Worm (Caenorhabditis elegans) whole organism, young adult: ENCODE results near the gene C05D2.8.

ENCODE experiments used
- B0035.1 ChIP-seq: sonication (generic microtip); optimal IDR thresholded peaks from 2 replicates; lab custom pipeline; 2016; ENCODE audit warnings: missing genetic modification characterization, mild to moderate bottlenecking, missing compliant biosample characterization, missing genotype, missing genetic modification reagents
- B0336.3 ChIP-seq: fragments of 200-800 bp; sonication (Bioruptor generic); IDR thresholded peaks from 2 replicates; pipeline ENCODE4 v1.3.6; 2022; ENCODE audit warnings: missing genetic modification characterization, missing compliant biosample characterization
- C06A6.2 ChIP-seq: fragments of 200-800 bp; sonication (Bioruptor generic); conservative IDR thresholded peaks from 2 replicates; pipeline ENCODE4 v1.3.6; 2022; ENCODE audit warnings: missing genetic modification characterization, missing compliant biosample characterization
- C17E4.6 ChIP-seq: fragments of 200-800 bp; sonication (Bioruptor generic); IDR thresholded peaks from 2 replicates; pipeline ENCODE4 v1.3.6; 2022; ENCODE audit warnings: missing genetic modification reagents, missing genetic modification characterization, missing compliant biosample characterization
- F10E7.11 ChIP-seq: sonication (generic microtip); optimal IDR thresholded peaks from 2 replicates; lab custom pipeline; 2017; ENCODE audit warnings: mild to moderate bottlenecking, missing genetic modification characterization, moderate library complexity, missing compliant biosample characterization
- F22D6.2 ChIP-seq: sonication (generic microtip); optimal IDR thresholded peaks from 2 replicates; lab custom pipeline; 2016; ENCODE audit warnings: mild to moderate bottlenecking, missing genetic modification characterization, missing compliant biosample characterization
- F39B2.1 ChIP-seq: fragments of 200-800 bp; sonication (Bioruptor generic); IDR thresholded peaks from 2 replicates; pipeline ENCODE4 v1.3.6; 2022; ENCODE audit warnings: missing genetic modification reagents, missing genetic modification characterization, missing compliant biosample characterization
- F57A8.1 ChIP-seq: fragments of 200-800 bp; sonication (Bioruptor generic); optimal IDR thresholded peaks from 2 replicates; lab custom pipeline; 2018; ENCODE audit warnings: mild to moderate bottlenecking, missing genetic modification characterization, moderate library complexity, missing compliant biosample characterization
- F57C9.4 ChIP-seq: sonication (generic microtip); optimal IDR thresholded peaks from 2 replicates; lab custom pipeline; 2017; ENCODE audit warnings: mild to moderate bottlenecking, missing genetic modification characterization, missing compliant biosample characterization
- K11D2.4 ChIP-seq: fragments of 200-800 bp; sonication (Bioruptor generic); IDR thresholded peaks from 2 replicates; pipeline ENCODE4 v1.3.6; 2022; ENCODE audit warnings: missing genetic modification reagents, missing genetic modification characterization, missing compliant biosample characterization
- K12H6.12 ChIP-seq: fragments of 200-800 bp; sonication (Bioruptor generic); optimal IDR thresholded peaks from 2 replicates; lab custom pipeline; 2018; ENCODE audit warnings: mild to moderate bottlenecking, missing genetic modification characterization, missing compliant biosample characterization
- T26A5.8 ChIP-seq: sonication (generic microtip); optimal IDR thresholded peaks from 2 replicates; lab custom pipeline; 2016; ENCODE audit warnings: missing genetic modification characterization, missing compliant biosample characterization
- Y56A3A.18 ChIP-seq: fragments of 200-800 bp; sonication (Bioruptor generic); IDR thresholded peaks from 2 replicates; pipeline ENCODE4 v1.3.6; 2022; ENCODE audit warnings: missing genetic modification reagents, missing genetic modification characterization, missing compliant biosample characterization
- Y95B8A.8 ChIP-seq: fragments of 200-800 bp; sonication (Bioruptor generic); IDR thresholded peaks from 2 replicates; pipeline ENCODE4 v1.3.6; 2022; ENCODE audit warnings: missing genetic modification reagents, missing genetic modification characterization, missing compliant biosample characterization
- ZK185.1 ChIP-seq: sonication (generic microtip); optimal IDR thresholded peaks from 2 replicates; lab custom pipeline; 2016; ENCODE audit warnings: mild to moderate bottlenecking, missing genetic modification characterization, missing compliant biosample characterization; ENCODE audit not compliant: poor library complexity, severe bottlenecking
- aptf-3 ChIP-seq: fragments of 200-800 bp; sonication (Bioruptor generic); IDR thresholded peaks from 2 replicates; pipeline ENCODE4 v1.3.6; 2022; ENCODE audit warnings: missing genetic modification characterization, missing compliant biosample characterization
- atf-7 ChIP-seq: sonication (generic microtip); optimal IDR thresholded peaks from 2 replicates; lab custom pipeline; 2017; ENCODE audit warnings: mild to moderate bottlenecking, missing genetic modification characterization, missing compliant biosample characterization
- athp-1 ChIP-seq: sonication (generic microtip); optimal IDR thresholded peaks from 2 replicates; lab custom pipeline; 2017; ENCODE audit warnings: mild to moderate bottlenecking, missing genetic modification characterization, missing compliant biosample characterization
- bed-1 ChIP-seq: fragments of 200-800 bp; sonication (Bioruptor generic); IDR thresholded peaks from 2 replicates; pipeline ENCODE4 v1.3.6; 2022; ENCODE audit warnings: missing genetic modification reagents, missing genetic modification characterization, missing compliant biosample characterization
- bed-2 ChIP-seq: fragments of 200-800 bp; sonication (Bioruptor generic); IDR thresholded peaks from 2 replicates; pipeline ENCODE4 v1.3.6; 2022; ENCODE audit warnings: missing genetic modification reagents, missing genetic modification characterization, missing compliant biosample characterization
- cebp-1 ChIP-seq, 2 experiments: fragments of 200-800 bp in 1 of 2; sonication (Bioruptor generic) in 1 of 2; sonication (generic microtip) in 1 of 2; IDR thresholded peaks in 1 of 2; optimal IDR thresholded peaks in 1 of 2; 2 replicates each; pipeline versions ENCODE4 v1.3.6 to Lab custom; 2017 to 2022; ENCODE audit warnings: missing compliant biosample characterization in 2 of 2, missing genetic modification characterization in 2 of 2, mild to moderate bottlenecking in 1 of 2, missing genetic modification reagents in 1 of 2, moderate library complexity in 1 of 2
- ceh-100 ChIP-seq: fragments of 200-800 bp; sonication (Bioruptor generic); IDR thresholded peaks from 2 replicates; pipeline ENCODE4 v1.3.6; 2022; ENCODE audit warnings: missing genetic modification reagents, missing genetic modification characterization, missing compliant biosample characterization
- ceh-40 ChIP-seq: fragments of 200-800 bp; sonication (Bioruptor generic); IDR thresholded peaks from 2 replicates; pipeline ENCODE4 v1.3.6; 2022; ENCODE audit warnings: missing genetic modification characterization, missing compliant biosample characterization
- ceh-91 ChIP-seq: fragments of 200-800 bp; sonication (Bioruptor generic); IDR thresholded peaks from 2 replicates; pipeline ENCODE4 v1.3.6; 2022; ENCODE audit warnings: missing genetic modification reagents, missing genetic modification characterization, missing compliant biosample characterization
- dpl-1 ChIP-seq: fragments of 150-350 bp; optimal IDR thresholded peaks from 2 replicates; lab custom pipeline; 2014; ENCODE audit warnings: missing biosample characterization, missing genetic modification reagents, missing genetic modification characterization
- ekl-4 ChIP-seq: fragments of 200-800 bp; sonication (Bioruptor generic); IDR thresholded peaks from 2 replicates; pipeline ENCODE4 v1.3.6; 2022; ENCODE audit warnings: missing genetic modification reagents, missing genetic modification characterization, missing compliant biosample characterization
- ets-4 ChIP-seq: fragments of 200-800 bp; sonication (Bioruptor generic); optimal IDR thresholded peaks from 2 replicates; lab custom pipeline; 2018; ENCODE audit warnings: mild to moderate bottlenecking, missing genetic modification characterization, missing compliant biosample characterization
- gei-17 ChIP-seq: fragments of 200-800 bp; sonication (Bioruptor generic); optimal IDR thresholded peaks from 2 replicates; lab custom pipeline; 2018; ENCODE audit warnings: mild to moderate bottlenecking, missing genetic modification characterization, missing compliant biosample characterization
- hlh-26 ChIP-seq: fragments of 200-800 bp; sonication (Bioruptor generic); conservative IDR thresholded peaks from 2 replicates; pipeline ENCODE4 v1.3.6; 2022; ENCODE audit warnings: missing genetic modification reagents, missing genetic modification characterization, missing compliant biosample characterization
- lir-1 ChIP-seq: fragments of 200-800 bp; sonication (Bioruptor generic); conservative IDR thresholded peaks from 2 replicates; pipeline ENCODE4 v1.3.6; 2022; ENCODE audit warnings: missing genetic modification reagents, missing genetic modification characterization, missing compliant biosample characterization
- madf-6 ChIP-seq: fragments of 200-800 bp; sonication (Bioruptor generic); IDR thresholded peaks from 2 replicates; pipeline ENCODE4 v1.3.6; 2022; ENCODE audit warnings: missing genetic modification reagents, missing genetic modification characterization, missing compliant biosample characterization
- mel-28 ChIP-seq: sonication (generic microtip); optimal IDR thresholded peaks from 2 replicates; lab custom pipeline; 2016; ENCODE audit warnings: borderline replicate concordance, mild to moderate bottlenecking, missing genetic modification characterization, missing compliant biosample characterization
- mxl-1 ChIP-seq: sonication (generic microtip); optimal IDR thresholded peaks from 2 replicates; lab custom pipeline; 2016; ENCODE audit warnings: missing genetic modification characterization, missing compliant biosample characterization
- nfyb-1 ChIP-seq: fragments of 200-800 bp; sonication (Bioruptor generic); IDR thresholded peaks from 2 replicates; pipeline ENCODE4 v1.3.6; 2022; ENCODE audit warnings: missing genetic modification reagents, missing genetic modification characterization, missing compliant biosample characterization
- nhr-120 ChIP-seq: fragments of 200-800 bp; sonication (Bioruptor generic); IDR thresholded peaks from 2 replicates; pipeline ENCODE4 v1.3.6; 2022; ENCODE audit warnings: missing genetic modification characterization, missing compliant biosample characterization
- nhr-27 ChIP-seq: fragments of 200-800 bp; sonication (Bioruptor generic); optimal IDR thresholded peaks from 2 replicates; lab custom pipeline; 2018; ENCODE audit warnings: mild to moderate bottlenecking, missing genetic modification characterization, moderate library complexity, missing compliant biosample characterization
- pha-4 ChIP-seq: fragments of 150-350 bp; sonication (generic microtip); optimal IDR thresholded peaks from 2 replicates; lab custom pipeline; 2014; ENCODE audit warnings: missing biosample characterization, missing genetic modification reagents, missing genetic modification characterization
- rpc-1 ChIP-seq, 2 experiments: fragments of 150-350 bp in 1 of 2; sonication (generic microtip) in 1 of 2; optimal IDR thresholded peaks; 2 replicates each; lab custom pipeline; 2014 to 2018; ENCODE audit warnings: missing biosample characterization in 1 of 2, missing genetic modification characterization in 1 of 2, missing genetic modification reagents in 1 of 2, missing genotype in 1 of 2
- sea-2 ChIP-seq: fragments of 200-800 bp; sonication (Bioruptor generic); IDR thresholded peaks from 2 replicates; pipeline ENCODE4 v1.3.6; 2022; ENCODE audit warnings: missing genetic modification characterization, missing compliant biosample characterization
- snpc-1.3 ChIP-seq: sonication (generic microtip); optimal IDR thresholded peaks from 2 replicates; lab custom pipeline; 2017; ENCODE audit warnings: missing genetic modification characterization, mild to moderate bottlenecking, missing compliant biosample characterization, antibody characterized with exemption, moderate library complexity, missing genotype, missing genetic modification reagents; ENCODE audit not compliant: insufficient read depth
- snpc-3.4 ChIP-seq: sonication (generic microtip); optimal IDR thresholded peaks from 2 replicates; lab custom pipeline; 2017; ENCODE audit warnings: missing genetic modification characterization, mild to moderate bottlenecking, missing compliant biosample characterization, antibody characterized with exemption, moderate library complexity, missing genotype, missing genetic modification reagents
- xnd-1 ChIP-seq: sonication (generic microtip); optimal IDR thresholded peaks from 2 replicates; lab custom pipeline; 2016; ENCODE audit warnings: missing genotype, missing genetic modification reagents, missing genetic modification characterization, missing compliant biosample characterization
- ztf-22 ChIP-seq: fragments of 200-800 bp; sonication (Bioruptor generic); optimal IDR thresholded peaks from 2 replicates; lab custom pipeline; 2018; ENCODE audit warnings: mild to moderate bottlenecking, missing genetic modification characterization, moderate library complexity, missing compliant biosample characterization
- ztf-26 ChIP-seq: sonication (generic microtip); optimal IDR thresholded peaks from 2 replicates; lab custom pipeline; 2017; ENCODE audit warnings: missing genetic modification characterization, missing compliant biosample characterization
- ztf-3 ChIP-seq: fragments of 200-800 bp; sonication (Bioruptor generic); optimal IDR thresholded peaks from 2 replicates; lab custom pipeline; 2018; ENCODE audit warnings: mild to moderate bottlenecking, missing genetic modification characterization, missing compliant biosample characterization

The C05D2.8 gene

ce11 chrIII:5653692-5654105 is 43.6 kb upstream of the C05D2.8 start (continued):
- TF ChIP-seq B0336.3 (GFP tag; lab: Robert Waterston, UW) (peak; percentile 88), gei-17 (GFP tag; lab: Kevin White, UChicago) (no peak), nhr-27 (tag; lab: Kevin White, UChicago) (no peak), F57A8.1 (GFP tag; lab: Kevin White, UChicago) (no peak), atf-7 (tag; lab: Kevin White, UChicago) (no peak), lir-1 (GFP tag; lab: Robert Waterston, UW) (no peak), ceh-91 (GFP tag; lab: Robert Waterston, UW) (no peak), F57C9.4 (no peak), ZK185.1 (tag; lab: Kevin White, UChicago) (peak; percentile 70), snpc-1.3 (tag; lab: Kevin White, UChicago) (peak; percentile 96), ekl-4 (peak; percentile 24; the same call in 1 of the 2 replicates), nfyb-1 (GFP tag; lab: Robert Waterston, UW) (peak; percentile 55; the same call in 1 of the 2 replicates), bed-2 (GFP tag; lab: Robert Waterston, UW) (no peak), mel-28 (tag; lab: Kevin White, UChicago) (no peak), snpc-3.4 (peak; percentile 97), C17E4.6 (GFP tag; lab: Robert Waterston, UW) (0 out of 2 replicates have a peak, but pooled peaks have one; percentile 9), athp-1 (tag; lab: Kevin White, UChicago) (peak; percentile 59), sea-2 (GFP tag; lab: Robert Waterston, UW) (no peak), rpc-1 (optimal IDR thresholded peaks at IDR 0.05; lab: Kevin White, UChicago) (no peak), rpc-1 (tag; optimal IDR thresholded peaks at IDR 0.05; lab: Kevin White, UChicago) (no peak), nhr-120 (GFP tag; lab: Robert Waterston, UW) (no peak), ztf-22 (GFP tag; lab: Kevin White, UChicago) (no peak), F39B2.1 (GFP tag; lab: Robert Waterston, UW) (no peak), F10E7.11 (tag; lab: Kevin White, UChicago) (no peak), T26A5.8 (tag; lab: Kevin White, UChicago) (no peak), dpl-1 (no peak), ets-4 (GFP tag; lab: Kevin White, UChicago) (no peak), ceh-100 (peak; percentile 30; the same call in 1 of the 2 replicates), C06A6.2 (no peak), hlh-26 (GFP tag; lab: Robert Waterston, UW) (no peak), ztf-3 (GFP tag; lab: Kevin White, UChicago) (no peak), K11D2.4 (no peak), ceh-40 (GFP tag; lab: Robert Waterston, UW) (no peak), mxl-1 (no peak), K12H6.12 (tag; lab: Kevin White, UChicago) (no peak), bed-1 (GFP tag; lab: Robert Waterston, UW) (no peak)

- TF ChIP-seq aptf-3 (no peak), cebp-1 (GFP tag; IDR thresholded peaks at IDR 0.05; lab: Robert Waterston, UW) (no peak), cebp-1 (tag; optimal IDR thresholded peaks at IDR 0.05; lab: Kevin White, UChicago) (no peak), atf-7 (tag; lab: Kevin White, UChicago) (no peak), madf-6 (GFP tag; lab: Robert Waterston, UW) (no peak), dpl-1 (no peak), Y95B8A.8 (GFP tag; lab: Robert Waterston, UW) (no peak), sea-2 (GFP tag; lab: Robert Waterston, UW) (no peak), B0035.1 (tag; lab: Kevin White, UChicago) (no peak), F22D6.2 (tag; lab: Kevin White, UChicago) (no peak), pha-4 (tag; lab: Kevin White, UChicago) (no peak), xnd-1 (tag; lab: Kevin White, UChicago) (no peak), ceh-100 (no peak), Y56A3A.18 (GFP tag; lab: Robert Waterston, UW) (no peak), ztf-26 (no peak)
Observed at ce11 chrIII:5642692-5643091, 32.5 kb upstream of the C05D2.8 start.
